Worm (Caenorhabditis elegans) whole organism, young adult: ENCODE data around the gene nlp-28.

Experiments used
- B0035.1 ChIP-seq: sonication (generic microtip); optimal IDR thresholded peaks from 2 replicates; lab custom pipeline; 2016; ENCODE audit warnings: missing genetic modification characterization, mild to moderate bottlenecking, missing compliant biosample characterization, missing genotype, missing genetic modification reagents
- athp-1 ChIP-seq: sonication (generic microtip); optimal IDR thresholded peaks from 2 replicates; lab custom pipeline; 2017; ENCODE audit warnings: mild to moderate bottlenecking, missing genetic modification characterization, missing compliant biosample characterization
- attf-6 ChIP-seq: fragments of 200-800 bp; sonication (Bioruptor generic); IDR thresholded peaks from 2 replicates; pipeline ENCODE4 v1.3.6; 2022; ENCODE audit warnings: missing genetic modification reagents, missing genetic modification characterization, missing compliant biosample characterization
- egl-44 ChIP-seq: fragments of 200-800 bp; sonication (Bioruptor generic); IDR thresholded peaks from 2 replicates; pipeline ENCODE4 v1.3.6; 2022; ENCODE audit warnings: missing genetic modification reagents, missing genetic modification characterization, missing compliant biosample characterization
- let-607 ChIP-seq, 2 experiments: fragments of 200-800 bp in 1 of 2; sonication (Bioruptor generic) in 1 of 2; sonication (generic microtip) in 1 of 2; optimal IDR thresholded peaks; 2 replicates each; lab custom pipeline; 2016 to 2018; ENCODE audit warnings: mild to moderate bottlenecking in 2 of 2, missing compliant biosample characterization in 2 of 2, missing genetic modification characterization in 2 of 2, moderate library complexity in 2 of 2, missing genotype in 1 of 2
- madf-10 ChIP-seq: sonication (generic microtip); optimal IDR thresholded peaks from 2 replicates; lab custom pipeline; 2016; ENCODE audit warnings: mild to moderate bottlenecking, missing genetic modification characterization, missing compliant biosample characterization
- nhr-27 ChIP-seq: fragments of 200-800 bp; sonication (Bioruptor generic); optimal IDR thresholded peaks from 2 replicates; lab custom pipeline; 2018; ENCODE audit warnings: mild to moderate bottlenecking, missing genetic modification characterization, moderate library complexity, missing compliant biosample characterization
- pbrm-1 ChIP-seq: fragments of 200-800 bp; sonication (Bioruptor generic); IDR thresholded peaks from 2 replicates; pipeline ENCODE4 v1.3.6; 2022; ENCODE audit warnings: missing genetic modification reagents, missing genetic modification characterization, missing compliant biosample characterization
- ztf-22 ChIP-seq: fragments of 200-800 bp; sonication (Bioruptor generic); optimal IDR thresholded peaks from 2 replicates; lab custom pipeline; 2018; ENCODE audit warnings: mild to moderate bottlenecking, missing genetic modification characterization, moderate library complexity, missing compliant biosample characterization

DNA sequence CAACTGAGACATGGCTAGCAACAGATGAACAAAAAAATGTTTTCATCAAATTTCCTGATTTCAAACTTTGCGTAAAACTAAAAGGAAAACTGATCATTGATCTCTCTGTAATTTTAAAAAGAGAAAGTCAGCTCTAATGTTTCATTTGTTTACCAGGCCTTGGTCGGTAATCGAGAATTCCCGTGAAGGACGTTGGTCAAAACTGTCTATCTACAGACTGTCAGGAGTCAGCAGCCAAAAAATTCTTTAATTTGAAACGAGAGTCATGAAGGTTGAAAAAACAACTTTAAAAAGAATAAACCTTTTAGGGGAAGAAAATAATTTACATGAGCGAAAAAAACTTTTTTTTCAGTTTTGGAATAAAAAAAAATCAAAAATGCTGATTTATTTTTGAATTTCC is 2.6 kb upstream of the nlp-28 start:
- TF ChIP-seq let-607 (tag; optimal IDR thresholded peaks at IDR 0.05; lab: Kevin White, UChicago) (no peak), ztf-22 (GFP tag; lab: Kevin White, UChicago) (no peak), madf-10 (no peak), pbrm-1 (GFP tag; lab: Robert Waterston, UW) (no peak), athp-1 (tag; lab: Kevin White, UChicago) (no peak), attf-6 (GFP tag; lab: Robert Waterston, UW) (no peak), nhr-27 (no peak), B0035.1 (no peak), egl-44 (GFP tag; lab: Robert Waterston, UW) (no peak)
